Worm (Caenorhabditis elegans) whole organism, L4 larva: ENCODE data around the gene C13G3.1.

Experiments
- D1046.2 ChIP-seq: fragments of 200-800 bp; sonication (Bioruptor generic); IDR thresholded peaks from 2 replicates; pipeline ENCODE4 v1.3.6; 2022; ENCODE audit warnings: missing genetic modification characterization, missing compliant biosample characterization
- ZK546.5 ChIP-seq, 2 experiments: sonication (generic microtip); optimal IDR thresholded peaks; 2 replicates each; lab custom pipeline; 2017; ENCODE audit warnings: missing biosample characterization in 2 of 2, missing genetic modification characterization in 2 of 2
- ces-1 ChIP-seq: fragments of 150-350 bp; sonication (generic microtip); optimal IDR thresholded peaks from 4 replicates; lab custom pipeline; 2014; ENCODE audit warnings: missing biosample characterization, missing genetic modification reagents, missing genetic modification characterization
- fkh-10 ChIP-seq: fragments of 150-350 bp; optimal IDR thresholded peaks from 2 replicates; lab custom pipeline; 2014; ENCODE audit warnings: missing biosample characterization, missing genetic modification reagents, missing genetic modification characterization
- hlh-30 ChIP-seq: sonication (generic microtip); optimal IDR thresholded peaks from 2 replicates; lab custom pipeline; 2017; ENCODE audit warnings: antibody characterized with exemption, mild to moderate bottlenecking, missing genetic modification characterization, missing compliant biosample characterization; ENCODE audit not compliant: insufficient read depth
- lin-39 ChIP-seq: fragments of 150-350 bp; optimal IDR thresholded peaks from 2 replicates; lab custom pipeline; 2014; ENCODE audit warnings: missing biosample characterization, missing genetic modification reagents, missing genetic modification characterization
- nhr-11 ChIP-seq: fragments of 150-350 bp; optimal IDR thresholded peaks from 2 replicates; lab custom pipeline; 2014; ENCODE audit warnings: missing biosample characterization, missing genetic modification characterization
- pha-4 ChIP-seq, 2 experiments: fragments of 150-350 bp in 1 of 2; fragments of 200-800 bp in 1 of 2; sonication (Bioruptor generic) in 1 of 2; IDR thresholded peaks in 1 of 2; optimal IDR thresholded peaks in 1 of 2; 2 replicates each; pipeline versions ENCODE4 v1.3.6 to Lab custom; 2014 to 2022; ENCODE audit warnings: missing genetic modification characterization in 2 of 2, missing genetic modification reagents in 2 of 2, missing biosample characterization in 1 of 2, missing compliant biosample characterization in 1 of 2
- spr-3 ChIP-seq: fragments of 200-800 bp; sonication (Bioruptor generic); optimal IDR thresholded peaks from 2 replicates; lab custom pipeline; 2018; ENCODE audit warnings: mild to moderate bottlenecking, missing genetic modification characterization, missing compliant biosample characterization
- zfp-2 ChIP-seq: sonication (generic microtip); optimal IDR thresholded peaks from 2 replicates; lab custom pipeline; 2016; ENCODE audit warnings: mild to moderate bottlenecking, missing genetic modification characterization, missing compliant biosample characterization

- TF ChIP-seq ces-1 (GFP tag; lab: Kevin White, UChicago) (no peak), lin-39 (no peak), D1046.2 (no peak), ZK546.5 (tag; optimal IDR thresholded peaks at IDR 0.05; lab: Kevin White, UChicago) (no peak), hlh-30 (tag; lab: Kevin White, UChicago) (no peak), fkh-10 (no peak), zfp-2 (tag; lab: Kevin White, UChicago) (no peak), nhr-11 (tag; lab: Kevin White, UChicago) (no peak), spr-3 (GFP tag; lab: Kevin White, UChicago) (no peak), pha-4 (GFP tag; IDR thresholded peaks at IDR 0.05; lab: Robert Waterston, UW) (no peak), pha-4 (tag; optimal IDR thresholded peaks at IDR 0.05; lab: Kevin White, UChicago) (no peak)
These were observed 27.8 kb upstream of the C13G3.1 start, which contains the start of gene C45B11.9 for ce11 chrV:11040020-11040419.
